Fruit fly (Drosophila melanogaster) whole organism, wandering third instar larva: ENCODE measurements around the gene CG34269.
A peak's percentile ranks its signal among the peaks of the same experiment; 100 is the strongest.

ENCODE experiments used
- CG9705 ChIP-seq: fragments of 200-800 bp; sonication (Bioruptor generic); optimal IDR thresholded peaks from 2 replicates; lab custom pipeline; 2018; ENCODE audit warnings: missing biosample characterization, mild to moderate bottlenecking, missing genetic modification characterization
- HLH106 ChIP-seq: fragments of 200-800 bp; optimal IDR thresholded peaks from 3 replicates; lab custom pipeline; 2019; ENCODE audit warnings: missing biosample characterization, mild to moderate bottlenecking, missing genetic modification characterization, moderate library complexity
- OdsH ChIP-seq: fragments of 200-800 bp; sonication (Bioruptor generic); optimal IDR thresholded peaks from 2 replicates; lab custom pipeline; 2016; ENCODE audit warnings: missing biosample characterization, mild to moderate bottlenecking, missing genetic modification characterization
- h ChIP-seq: fragments of 200-800 bp; sonication (Bioruptor generic); optimal IDR thresholded peaks from 3 replicates; lab custom pipeline; 2016; ENCODE audit warnings: missing biosample characterization, mild to moderate bottlenecking, missing genetic modification characterization
- sv ChIP-seq: fragments of 200-800 bp; sonication (Bioruptor generic); optimal IDR thresholded peaks from 3 replicates; lab custom pipeline; 2016; ENCODE audit warnings: missing biosample characterization, missing genetic modification characterization

DNA sequence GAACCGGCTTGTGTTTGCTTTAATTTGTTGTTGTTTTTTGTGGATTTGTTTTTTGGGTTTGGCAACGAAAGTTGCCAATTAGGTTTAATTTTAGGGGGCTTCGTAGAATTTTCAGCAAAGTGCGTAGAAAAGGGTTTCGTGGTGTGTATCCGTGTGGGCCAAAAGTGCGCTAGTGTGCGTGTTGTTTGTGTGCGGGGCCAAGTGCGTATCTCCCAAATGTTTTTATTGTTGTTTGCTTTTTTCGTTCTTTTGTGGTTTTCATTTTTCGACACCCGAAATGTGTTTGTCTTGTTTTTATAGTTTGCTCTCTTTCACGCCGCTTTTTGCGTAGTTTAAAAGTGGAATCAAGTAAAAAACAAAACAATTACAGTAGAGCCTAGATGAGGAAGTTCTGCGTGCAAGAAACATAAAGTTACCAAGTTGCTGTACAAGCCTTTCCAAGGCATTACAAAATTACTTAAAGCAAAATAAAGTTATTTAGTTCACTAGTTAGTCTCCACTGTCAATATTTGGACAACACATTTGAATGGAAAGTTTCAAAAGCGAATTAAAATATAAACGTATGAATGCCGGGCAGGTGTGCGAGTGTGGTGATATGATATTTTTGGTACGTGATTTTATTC lies 18.8 kb downstream of the CG34269 start:
- TF ChIP-seq CG9705 = no peak
- peak; percentile 47 for TF ChIP-seq sv (GFP tag; lab: Kevin White, UChicago)
- TF ChIP-seq h (GFP tag; lab: Kevin White, UChicago) = peak; percentile 57
- TF ChIP-seq HLH106 (tag; lab: Kevin White, UChicago) = peak; percentile 50
- TF ChIP-seq OdsH (GFP tag; lab: Kevin White, UChicago) = peak; percentile 59
